Fruit fly (Drosophila melanogaster): Measurements from ENCODE around the gene CG13875.

The CG13875 gene

dm6 chr3L:205723-206284, 26.1 kb downstream of the CG13875 start, which contains the start of the genes Gk1 and CG13876 (continued):
- TF ChIP-seq CG32767 (GFP tag; IDR thresholded peaks at IDR 0.05) = peak; percentile 94
- no peak for TF ChIP-seq h (optimal IDR thresholded peaks at IDR 0.05)
- no peak for TF ChIP-seq hb (GFP tag; IDR thresholded peaks at IDR 0.05; ENCODE audit: partially characterized antibody)
- peak; percentile 96 for TF ChIP-seq CG14014 (GFP tag; IDR thresholded peaks at IDR 0.05)
- no peak for TF ChIP-seq gcm2 (GFP tag; optimal IDR thresholded peaks at IDR 0.05)
- peak; percentile 95 for TF ChIP-seq Fer2 (tag; optimal IDR thresholded peaks at IDR 0.05)
- TF ChIP-seq btn (GFP tag; optimal IDR thresholded peaks at IDR 0.05) = no peak
- peak; percentile 96 for TF ChIP-seq CG17361 (GFP tag; IDR thresholded peaks at IDR 0.05)
- peak; percentile 86 for TF ChIP-seq kay (GFP tag; optimal IDR thresholded peaks at IDR 0.05)
- TF ChIP-seq CG8089 (GFP tag; optimal IDR thresholded peaks at IDR 0.05) = peak; percentile 3
- TF ChIP-seq CG7357 (GFP tag; IDR thresholded peaks at IDR 0.05) = peak; percentile 76
- TF ChIP-seq bsh (GFP tag; optimal IDR thresholded peaks at IDR 0.05) = peak; percentile 76 to 96
- peak; percentile 93 for TF ChIP-seq H2.0 (GFP tag; IDR thresholded peaks at IDR 0.05)
- no peak for TF ChIP-seq sens (GFP tag)
- no peak for TF ChIP-seq hth (optimal IDR thresholded peaks at IDR 0.05)
- peak; percentile 68 for TF ChIP-seq CG3838 (GFP tag; optimal IDR thresholded peaks at IDR 0.05)
- TF ChIP-seq Hsf (GFP tag; optimal IDR thresholded peaks at IDR 0.05) = peak; percentile 67
- peak; percentile 72 for TF ChIP-seq ems (GFP tag; optimal IDR thresholded peaks at IDR 0.05)
- TF ChIP-seq mirr (GFP tag; optimal IDR thresholded peaks at IDR 0.05) = peak; percentile 96
- TF ChIP-seq CG7786 (GFP tag; optimal IDR thresholded peaks at IDR 0.05) = peak; percentile 62
- peak; percentile 94 for TF ChIP-seq CG4328 (GFP tag; optimal IDR thresholded peaks at IDR 0.05)
- TF ChIP-seq dmrt11E (tag; optimal IDR thresholded peaks at IDR 0.05) = peak; percentile 96
- peak; percentile 96 for TF ChIP-seq CG3281 (GFP tag; optimal IDR thresholded peaks at IDR 0.05)
- TF ChIP-seq Bdp1 (GFP tag; optimal IDR thresholded peaks at IDR 0.05) = peak; percentile 48
- TF ChIP-seq Atf-2 (GFP tag; optimal IDR thresholded peaks at IDR 0.05) = peak; percentile 27
- TF ChIP-seq cas (GFP tag; IDR thresholded peaks at IDR 0.05) = peak; percentile 83
- TF ChIP-seq CG12219 (GFP tag; optimal IDR thresholded peaks at IDR 0.05) = peak; percentile 91
- peak; percentile 93 for TF ChIP-seq NfI (GFP tag; optimal IDR thresholded peaks at IDR 0.05)
- TF ChIP-seq slou (GFP tag; optimal IDR thresholded peaks at IDR 0.05) = peak; percentile 72
- TF ChIP-seq ham (GFP tag; IDR thresholded peaks at IDR 0.05) = peak; percentile 71; the same call in 1 of the 2 replicates
- peak; percentile 52 for TF ChIP-seq pho (GFP tag; optimal IDR thresholded peaks at IDR 0.05)
- peak in 1 of 2 experiments; percentile 9 for TF ChIP-seq Trl (optimal IDR thresholded peaks at IDR 0.05)
- TF ChIP-seq Trl (GFP tag; optimal IDR thresholded peaks at IDR 0.05) = peak; percentile 5
- peak; percentile 75 for TF ChIP-seq CG7928 (GFP tag; optimal IDR thresholded peaks at IDR 0.05)
- peak; percentile 82; the same call in 2 of the 3 replicates for TF ChIP-seq CG11456 (GFP tag; IDR thresholded peaks at IDR 0.05)
- peak; percentile 97 for TF ChIP-seq CG10147 (GFP tag; optimal IDR thresholded peaks at IDR 0.05)
- TF ChIP-seq CG12104 (GFP tag; optimal IDR thresholded peaks at IDR 0.05) = peak; percentile 93
- TF ChIP-seq Sox102F (GFP tag; optimal IDR thresholded peaks at IDR 0.05) = peak; percentile 97
- TF ChIP-seq CG11398 (GFP tag; optimal IDR thresholded peaks at IDR 0.05) = no peak
- peak; percentile 90 for TF ChIP-seq Nf-YC (tag; optimal IDR thresholded peaks at IDR 0.05)
- peak; percentile 57 for TF ChIP-seq fu2 (GFP tag; optimal IDR thresholded peaks at IDR 0.05)
- TF ChIP-seq D19A (tag; optimal IDR thresholded peaks at IDR 0.05) = peak; percentile 95
- TF ChIP-seq pfk (GFP tag; optimal IDR thresholded peaks at IDR 0.05) = peak; percentile 66
- no peak for TF ChIP-seq en (GFP tag; optimal IDR thresholded peaks at IDR 0.05)
- peak; percentile 28 for TF ChIP-seq maf-S (GFP tag; optimal IDR thresholded peaks at IDR 0.05)
- TF ChIP-seq CG9609 (GFP tag; optimal IDR thresholded peaks at IDR 0.05) = peak; percentile 28
- TF ChIP-seq Drgx (GFP tag; IDR thresholded peaks at IDR 0.05) = peak; percentile 97
- TF ChIP-seq mam (GFP tag; optimal IDR thresholded peaks at IDR 0.05) = peak; percentile 47
- TF ChIP-seq dmrt99B (tag; optimal IDR thresholded peaks at IDR 0.05) = peak; percentile 96
- TF ChIP-seq CG34376 (GFP tag; optimal IDR thresholded peaks at IDR 0.05) = peak; percentile 98
- TF ChIP-seq fd64A (GFP tag; optimal IDR thresholded peaks at IDR 0.05) = peak; percentile 87
- peak; percentile 97 for TF ChIP-seq Meics (GFP tag; optimal IDR thresholded peaks at IDR 0.05)

Data from whole organism, embryonic.